Fruit fly (Drosophila melanogaster) whole organism, embryonic: ENCODE measurements around the gene Col4a1.

ENCODE experiments used
- Aef1 ChIP-seq: fragments of 200-800 bp; sonication (Bioruptor generic); IDR thresholded peaks from 3 replicates; pipeline ENCODE4 v1.3.6; 2022; ENCODE audit warnings: missing biosample characterization, missing genetic modification characterization
- CG10565 ChIP-seq: fragments of 200-800 bp; sonication (Bioruptor generic); optimal IDR thresholded peaks from 3 replicates; lab custom pipeline; 2016; ENCODE audit warnings: missing biosample characterization, mild to moderate bottlenecking, missing genetic modification characterization
- CG10979 ChIP-seq: fragments of 200-800 bp; sonication (Bioruptor generic); optimal IDR thresholded peaks from 2 replicates; lab custom pipeline; 2018; ENCODE audit warnings: missing biosample characterization, mild to moderate bottlenecking, missing genetic modification characterization, moderate library complexity
- CG11093 ChIP-seq: fragments of 200-800 bp; sonication (Bioruptor generic); IDR thresholded peaks from 3 replicates; pipeline ENCODE4 v1.3.6; 2022; ENCODE audit warnings: missing biosample characterization, missing genetic modification characterization
- CG11398 ChIP-seq: fragments of 200-800 bp; sonication (Bioruptor generic); optimal IDR thresholded peaks from 2 replicates; lab custom pipeline; 2016; ENCODE audit warnings: missing biosample characterization, missing genetic modification characterization
- CG11456 ChIP-seq: fragments of 200-800 bp; sonication (Bioruptor generic); IDR thresholded peaks from 3 replicates; pipeline ENCODE4 v1.3.6; 2022; ENCODE audit warnings: missing biosample characterization, missing genetic modification characterization
- CG11695 ChIP-seq: fragments of 200-800 bp; sonication (Bioruptor generic); IDR thresholded peaks from 3 replicates; pipeline ENCODE4 v1.3.6; 2022; ENCODE audit warnings: missing biosample characterization, missing genetic modification characterization
- CG12299 ChIP-seq: fragments of 200-800 bp; sonication (Bioruptor generic); optimal IDR thresholded peaks from 2 replicates; lab custom pipeline; 2018; ENCODE audit warnings: missing biosample characterization, mild to moderate bottlenecking, missing genetic modification characterization
- CG13296 ChIP-seq: fragments of 200-800 bp; sonication (Bioruptor generic); optimal IDR thresholded peaks from 3 replicates; lab custom pipeline; 2018; ENCODE audit warnings: missing biosample characterization, mild to moderate bottlenecking, missing genetic modification characterization
- CG13624 ChIP-seq: fragments of 200-800 bp; sonication (Bioruptor generic); optimal IDR thresholded peaks from 2 replicates; lab custom pipeline; 2016; ENCODE audit warnings: missing biosample characterization, missing genetic modification characterization
- CG13775 ChIP-seq: fragments of 200-800 bp; sonication (Bioruptor generic); optimal IDR thresholded peaks from 3 replicates; lab custom pipeline; 2017; ENCODE audit warnings: missing biosample characterization, mild to moderate bottlenecking, missing genetic modification characterization
- CG13894 ChIP-seq: fragments of 200-800 bp; sonication (Bioruptor generic); optimal IDR thresholded peaks from 3 replicates; lab custom pipeline; 2018; ENCODE audit warnings: missing biosample characterization, mild to moderate bottlenecking, missing genetic modification characterization, moderate library complexity
- CG14710 ChIP-seq: fragments of 200-800 bp; sonication (Bioruptor generic); optimal IDR thresholded peaks from 3 replicates; lab custom pipeline; 2019; ENCODE audit warnings: missing biosample characterization, mild to moderate bottlenecking, missing genetic modification characterization, moderate library complexity
- CG15073 ChIP-seq: fragments of 200-800 bp; sonication (Bioruptor generic); optimal IDR thresholded peaks from 2 replicates; lab custom pipeline; 2016; ENCODE audit warnings: missing biosample characterization, missing genetic modification characterization
- CG15514 ChIP-seq: fragments of 200-800 bp; sonication (Bioruptor generic); optimal IDR thresholded peaks from 3 replicates; lab custom pipeline; 2017; ENCODE audit warnings: missing biosample characterization, missing genetic modification characterization, mild to moderate bottlenecking, moderate library complexity, missing genetic modification reagents
- CG17802 ChIP-seq: fragments of 200-800 bp; sonication (Bioruptor generic); optimal IDR thresholded peaks from 2 replicates; lab custom pipeline; 2018; ENCODE audit warnings: missing biosample characterization, mild to moderate bottlenecking, missing genetic modification characterization, moderate library complexity
- CG1792 ChIP-seq: fragments of 200-800 bp; sonication (Bioruptor generic); optimal IDR thresholded peaks from 2 replicates; lab custom pipeline; 2016; ENCODE audit warnings: missing biosample characterization, missing genetic modification characterization
- CG18619 ChIP-seq: fragments of 200-800 bp; sonication (Bioruptor generic); optimal IDR thresholded peaks from 3 replicates; lab custom pipeline; 2017; ENCODE audit warnings: missing biosample characterization, mild to moderate bottlenecking, missing genetic modification characterization
- CG31388 ChIP-seq: fragments of 200-800 bp; sonication (Bioruptor generic); optimal IDR thresholded peaks from 2 replicates; lab custom pipeline; 2016; ENCODE audit warnings: missing biosample characterization, missing genetic modification characterization
- CG34376 ChIP-seq: fragments of 200-800 bp; sonication (Bioruptor generic); optimal IDR thresholded peaks from 2 replicates; lab custom pipeline; 2018; ENCODE audit warnings: missing biosample characterization, mild to moderate bottlenecking, missing genetic modification characterization
- CG4617 ChIP-seq: fragments of 200-800 bp; sonication (Bioruptor generic); optimal IDR thresholded peaks from 3 replicates; lab custom pipeline; 2016; ENCODE audit warnings: missing biosample characterization, missing genetic modification characterization, borderline replicate concordance
- Dip2 ChIP-seq: fragments of 200-800 bp; sonication (Bioruptor generic); IDR thresholded peaks from 2 replicates; pipeline ENCODE4 v1.3.6; 2022; ENCODE audit warnings: missing biosample characterization, missing genetic modification characterization
- ERR ChIP-seq: fragments of 200-800 bp; sonication (Bioruptor generic); optimal IDR thresholded peaks from 2 replicates; lab custom pipeline; 2016; ENCODE audit warnings: missing biosample characterization, missing genetic modification characterization
- Eip74EF ChIP-seq, 2 experiments: fragments of 200-800 bp in 1 of 2; fragments of >200 bp in 1 of 2; sonication (Bioruptor generic) in 1 of 2; optimal IDR thresholded peaks; 2 replicates each; lab custom pipeline; 2017 to 2019; ENCODE audit warnings: missing biosample characterization in 2 of 2, missing genetic modification characterization in 2 of 2, mild to moderate bottlenecking in 1 of 2, moderate library complexity in 1 of 2
- Ets65A ChIP-seq: fragments of 200-800 bp; sonication (Bioruptor generic); peaks from one replicate; lab custom pipeline; 2016; ENCODE audit warnings: missing biosample characterization, missing genetic modification characterization
- HLH4C ChIP-seq: fragments of 200-800 bp; sonication (Bioruptor generic); IDR thresholded peaks from 3 replicates; pipeline ENCODE4 v1.3.6; 2022; ENCODE audit warnings: missing biosample characterization, missing genetic modification characterization; ENCODE audit not compliant: partially characterized antibody
- Ravus ChIP-seq: fragments of 200-800 bp; sonication (Bioruptor generic); IDR thresholded peaks from 2 replicates; pipeline ENCODE4 v1.3.6; 2022; ENCODE audit warnings: missing biosample characterization, missing genetic modification characterization
- Side ChIP-seq: fragments of 200-800 bp; sonication (Bioruptor generic); optimal IDR thresholded peaks from 2 replicates; lab custom pipeline; 2016; ENCODE audit warnings: missing biosample characterization, missing genetic modification characterization
- Sin3A ChIP-seq: fragments of >200 bp; optimal IDR thresholded peaks from 2 replicates; lab custom pipeline; 2018
- Sox100B ChIP-seq: fragments of 200-800 bp; sonication (Bioruptor generic); optimal IDR thresholded peaks from 3 replicates; lab custom pipeline; 2018; ENCODE audit warnings: missing biosample characterization, mild to moderate bottlenecking, missing genetic modification characterization
- Usf ChIP-seq: fragments of 200-800 bp; sonication (Bioruptor generic); optimal IDR thresholded peaks from 2 replicates; lab custom pipeline; 2017; ENCODE audit warnings: missing genotype, missing biosample characterization, missing genetic modification characterization
- az2 ChIP-seq: fragments of 200-800 bp; sonication (Bioruptor generic); optimal IDR thresholded peaks from 3 replicates; lab custom pipeline; 2016; ENCODE audit warnings: missing biosample characterization, missing genetic modification characterization
- cad ChIP-seq: fragments of >200 bp; optimal IDR thresholded peaks from 2 replicates; lab custom pipeline; 2017; ENCODE audit warnings: missing biosample characterization, missing genetic modification characterization
- dan ChIP-seq: fragments of 200-800 bp; sonication (Bioruptor generic); IDR thresholded peaks from 2 replicates; pipeline ENCODE4 v1.3.6; 2022; ENCODE audit warnings: missing biosample characterization, missing genetic modification characterization
- en ChIP-seq: fragments of 200-800 bp; sonication (Bioruptor generic); optimal IDR thresholded peaks from 2 replicates; lab custom pipeline; 2016; ENCODE audit warnings: missing biosample characterization, missing genetic modification characterization
- ftz-f1 ChIP-seq: fragments of 200-800 bp; sonication (Bioruptor generic); optimal IDR thresholded peaks from 2 replicates; lab custom pipeline; 2016; ENCODE audit warnings: missing biosample characterization, missing genetic modification characterization
- fu2 ChIP-seq: fragments of 200-800 bp; sonication (Bioruptor generic); optimal IDR thresholded peaks from 2 replicates; lab custom pipeline; 2016; ENCODE audit warnings: missing biosample characterization, missing genetic modification characterization
- gem ChIP-seq: fragments of 200-800 bp; sonication (Bioruptor generic); optimal IDR thresholded peaks from 2 replicates; lab custom pipeline; 2019; ENCODE audit warnings: missing biosample characterization, mild to moderate bottlenecking, missing genetic modification characterization, moderate library complexity
- gro ChIP-seq: fragments of 200-800 bp; sonication (Bioruptor generic); optimal IDR thresholded peaks from 2 replicates; lab custom pipeline; 2016; ENCODE audit warnings: missing biosample characterization, missing genetic modification characterization
- hbn ChIP-seq: fragments of 200-800 bp; sonication (Bioruptor generic); IDR thresholded peaks from 2 replicates; pipeline ENCODE4 v1.3.6; 2022; ENCODE audit warnings: missing biosample characterization, missing genetic modification characterization; ENCODE audit not compliant: partially characterized antibody
- her ChIP-seq: fragments of 200-800 bp; sonication (Bioruptor generic); optimal IDR thresholded peaks from 2 replicates; lab custom pipeline; 2016; ENCODE audit warnings: missing biosample characterization, missing genetic modification characterization
- lmd ChIP-seq: fragments of 200-800 bp; sonication (Bioruptor generic); IDR thresholded peaks from 2 replicates; pipeline ENCODE4 v1.3.6; 2022; ENCODE audit warnings: missing biosample characterization, missing genetic modification characterization
- nerfin-2 ChIP-seq: fragments of 200-800 bp; sonication (Bioruptor generic); IDR thresholded peaks from 2 replicates; pipeline ENCODE4 v1.3.6; 2022; ENCODE audit warnings: missing biosample characterization, missing genetic modification characterization; ENCODE audit not compliant: partially characterized antibody
- pan ChIP-seq, 4 experiments: fragments of >200 bp in 3 of 4; fragments of 200-800 bp in 1 of 4; sonication (Bioruptor generic) in 1 of 4; optimal IDR thresholded peaks in 3 of 4; IDR thresholded peaks in 1 of 4; 2 replicates each; pipeline versions ENCODE4 v1.3.6 to Lab custom; 2017 to 2022; ENCODE audit warnings: missing biosample characterization in 2 of 4, missing genetic modification characterization in 2 of 4, mixed read lengths in 1 of 4
- pita ChIP-seq: fragments of 200-800 bp; sonication (Bioruptor generic); optimal IDR thresholded peaks from 2 replicates; lab custom pipeline; 2017; ENCODE audit warnings: missing biosample characterization, mild to moderate bottlenecking, missing genetic modification characterization
- pum ChIP-seq: fragments of 200-800 bp; sonication (Bioruptor generic); optimal IDR thresholded peaks from 2 replicates; lab custom pipeline; 2016; ENCODE audit warnings: missing biosample characterization, missing genetic modification characterization
- tio ChIP-seq: fragments of 200-800 bp; sonication (Bioruptor generic); optimal IDR thresholded peaks from 2 replicates; lab custom pipeline; 2017; ENCODE audit warnings: missing biosample characterization, missing genetic modification characterization, inconsistent platforms
- unc-4 ChIP-seq: fragments of 200-800 bp; sonication (Bioruptor generic); IDR thresholded peaks from 2 replicates; pipeline ENCODE4 v1.3.6; 2022; ENCODE audit warnings: missing biosample characterization, missing genetic modification characterization; ENCODE audit not compliant: partially characterized antibody

The Col4a1 gene

DNA sequence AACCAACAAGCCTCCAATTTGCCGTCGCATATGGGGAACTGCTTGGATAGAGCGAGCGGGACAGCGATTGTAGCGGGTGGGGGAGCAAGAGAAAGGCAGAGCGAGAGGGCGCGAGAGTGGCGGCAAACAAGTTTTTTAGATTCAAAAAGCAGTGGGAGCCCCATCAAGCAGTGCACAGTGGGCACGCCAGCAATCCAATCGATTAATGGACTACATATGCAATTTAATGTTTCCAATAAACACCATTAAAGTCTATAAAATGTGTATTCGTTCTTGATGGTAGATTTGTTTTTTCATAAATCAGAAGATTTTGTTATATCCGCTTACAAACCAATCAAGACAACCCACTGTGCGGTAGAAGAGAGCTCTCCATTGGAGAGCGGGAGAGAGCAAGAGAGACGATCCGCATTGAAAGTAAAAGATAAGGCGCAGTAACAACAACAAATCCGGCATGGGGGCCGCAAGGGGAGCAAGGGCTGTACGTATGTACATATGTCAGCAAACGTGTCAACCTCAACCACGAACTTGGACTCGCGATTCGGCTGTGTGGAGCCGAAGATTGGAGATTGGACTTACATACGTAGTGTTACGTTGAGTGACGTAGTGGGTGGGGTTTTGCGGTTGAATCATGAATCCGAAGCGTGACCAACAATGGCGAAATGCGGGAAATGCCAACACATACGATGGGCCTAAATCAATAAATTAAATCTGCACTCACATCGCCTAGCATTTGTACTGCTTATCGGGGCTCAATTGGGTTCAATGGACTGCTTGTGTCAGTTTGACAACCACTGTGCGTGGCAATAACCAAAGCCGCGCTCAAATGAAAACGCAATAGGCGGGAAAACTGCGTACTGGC is 31.8 kb upstream of the Col4a1 start (continued):
- TF ChIP-seq CG1792 (peak; percentile 99), Sox100B (peak; percentile 97), CG15514 (GFP tag; lab: Kevin White, UChicago) (peak; percentile 93), Ets65A (peak; percentile 100), tio (peak; percentile 99), HLH4C (GFP tag; lab: Robert Waterston, UW) (peak; percentile 66), CG13894 (peak; percentile 97), CG10979 (tag; lab: Kevin White, UChicago) (peak; percentile 99), Dip2 (GFP tag; lab: Robert Waterston, UW) (peak; percentile 79), CG13296 (peak; percentile 96), her (peak; percentile 97), cad (GFP tag; lab: Kevin White, UChicago) (peak; percentile 60), Aef1 (GFP tag; lab: Robert Waterston, UW) (peak; percentile 99), CG34376 (peak; percentile 97), ERR (peak; percentile 98), CG11695 (GFP tag; lab: Robert Waterston, UW) (peak; percentile 98), CG15073 (GFP tag; lab: Kevin White, UChicago) (peak; percentile 91), CG14710 (peak; percentile 98), Usf (GFP tag; lab: Kevin White, UChicago) (peak; percentile 98), Side (GFP tag; lab: Kevin White, UChicago) (peak; percentile 99), CG10565 (GFP tag; lab: Kevin White, UChicago) (peak; percentile 97), ftz-f1 (peak; percentile 88), CG17802 (tag; lab: Kevin White, UChicago) (peak; percentile 94), unc-4 (GFP tag; lab: Robert Waterston, UW) (no peak; the same call in 1 of the 2 replicates), gro (peak; percentile 99), lmd (GFP tag; lab: Robert Waterston, UW) (peak; percentile 99), CG11398 (GFP tag; lab: Kevin White, UChicago) (peak; percentile 99), CG11093 (GFP tag; lab: Robert Waterston, UW) (peak; percentile 99), Eip74EF (GFP tag; optimal IDR thresholded peaks at IDR 0.05; lab: Kevin White, UChicago) (peak; percentile 91 to 97), CG31388 (GFP tag; lab: Kevin White, UChicago) (peak; percentile 98), gem (tag; lab: Kevin White, UChicago) (peak; percentile 100), Ravus (GFP tag; lab: Robert Waterston, UW) (peak; percentile 98), pan (optimal IDR thresholded peaks at IDR 0.05; lab: Kevin White, UChicago) (no peak), pan (GFP tag; optimal IDR thresholded peaks at IDR 0.05 in 1 of 2, IDR thresholded peaks at IDR 0.05 in 1 of 2) (peak in 1 of 2 experiments; percentile 99), fu2 (GFP tag; lab: Kevin White, UChicago) (peak; percentile 99), dan (GFP tag; lab: Robert Waterston, UW) (peak; percentile 97), en (peak; percentile 99), az2 (peak; percentile 99), pita (GFP tag; lab: Kevin White, UChicago) (no peak), nerfin-2 (GFP tag; lab: Robert Waterston, UW) (peak; percentile 74), CG11456 (peak; percentile 99), CG18619 (GFP tag; lab: Kevin White, UChicago) (peak; percentile 98), CG13775 (GFP tag; lab: Kevin White, UChicago) (peak; percentile 99), pum (GFP tag; lab: Kevin White, UChicago) (peak; percentile 99), Sin3A (no peak), CG12299 (tag; lab: Kevin White, UChicago) (peak; percentile 97), CG13624 (GFP tag; lab: Kevin White, UChicago) (peak; percentile 99), hbn (GFP tag; lab: Robert Waterston, UW) (peak; percentile 15; the same call in 1 of the 2 replicates), CG4617 (peak; percentile 99)
